In genomic region chr3R:21152856-21153278, dm6 we compare ENCODE assay signal across 1 fruit fly cellular context.
TF ChIP-seq lines count a peak whose summit lies in the region.

No protein-coding gene starts in this region.

TF ChIP-seq in whole organism, prepupa, 60 proteins besides CTCF, POLR2A, EP300 and RAD21 (continued from another document):
- TF ChIP-seq Hr38 (GFP tag; optimal IDR thresholded peaks at IDR 0.05; lab: Kevin White, UChicago) (no peak), CG8632 (GFP tag; optimal IDR thresholded peaks at IDR 0.05; lab: Kevin White, UChicago) (peak; percentile 75), Eip75B (GFP tag; optimal IDR thresholded peaks at IDR 0.05; lab: Kevin White, UChicago) (peak; percentile 40), Ets21C (GFP tag; optimal IDR thresholded peaks at IDR 0.05; lab: Kevin White, UChicago) (no peak), CG15336 (GFP tag; IDR thresholded peaks at IDR 0.05; lab: Robert Waterston, UW) (peak; percentile 95), CG6792 (GFP tag; optimal IDR thresholded peaks at IDR 0.05; lab: Kevin White, UChicago) (peak; percentile 51), Lpt (GFP tag; optimal IDR thresholded peaks at IDR 0.05; lab: Kevin White, UChicago) (peak; percentile 87), CG8319 (GFP tag; optimal IDR thresholded peaks at IDR 0.05; lab: Kevin White, UChicago) (peak; percentile 40), CG16779 (tag; optimal IDR thresholded peaks at IDR 0.05; lab: Kevin White, UChicago) (peak; percentile 96), topi (GFP tag; optimal IDR thresholded peaks at IDR 0.05; lab: Kevin White, UChicago) (peak; percentile 67), Hr4 (GFP tag; optimal IDR thresholded peaks at IDR 0.05; lab: Kevin White, UChicago) (peak; percentile 61), Sox102F (GFP tag; optimal IDR thresholded peaks at IDR 0.05; lab: Kevin White, UChicago) (peak; percentile 87), Eip78C (GFP tag; lab: Kevin White, UChicago) (peak; percentile 91), CG11902 (GFP tag; optimal IDR thresholded peaks at IDR 0.05; lab: Kevin White, UChicago) (no peak), spab (GFP tag; optimal IDR thresholded peaks at IDR 0.05; lab: Kevin White, UChicago) (peak; percentile 56), Eip93F (GFP tag; optimal IDR thresholded peaks at IDR 0.05; lab: Kevin White, UChicago) (peak; percentile 91), net (GFP tag; optimal IDR thresholded peaks at IDR 0.05; lab: Kevin White, UChicago) (peak; percentile 86), Ets96B (tag; optimal IDR thresholded peaks at IDR 0.05; lab: Kevin White, UChicago) (peak; percentile 76), Met (GFP tag; optimal IDR thresholded peaks at IDR 0.05; lab: Kevin White, UChicago) (peak; percentile 50), esn (GFP tag; optimal IDR thresholded peaks at IDR 0.05; lab: Kevin White, UChicago) (peak; percentile 59), CG10669 (GFP tag; optimal IDR thresholded peaks at IDR 0.05; lab: Kevin White, UChicago) (peak; percentile 76), Sox14 (GFP tag; optimal IDR thresholded peaks at IDR 0.05; lab: Kevin White, UChicago) (peak; percentile 47), CG1621 (tag; optimal IDR thresholded peaks at IDR 0.05; lab: Kevin White, UChicago) (peak; percentile 79), CG34406 (GFP tag; optimal IDR thresholded peaks at IDR 0.05; lab: Kevin White, UChicago) (peak; percentile 84), acj6 (GFP tag; optimal IDR thresholded peaks at IDR 0.05; lab: Kevin White, UChicago) (peak; percentile 35), CG4318 (GFP tag; optimal IDR thresholded peaks at IDR 0.05; lab: Kevin White, UChicago) (no peak), lz (GFP tag; optimal IDR thresholded peaks at IDR 0.05; lab: Kevin White, UChicago) (no peak), CG6808 (GFP tag; optimal IDR thresholded peaks at IDR 0.05; lab: Kevin White, UChicago) (peak; percentile 93), fd59A (GFP tag; optimal IDR thresholded peaks at IDR 0.05; lab: Kevin White, UChicago) (peak; percentile 17), fd85E (GFP tag; optimal IDR thresholded peaks at IDR 0.05; lab: Kevin White, UChicago) (peak; percentile 79), OdsH (GFP tag; optimal IDR thresholded peaks at IDR 0.05; lab: Kevin White, UChicago) (peak; percentile 39), CG31627 (GFP tag; optimal IDR thresholded peaks at IDR 0.05; lab: Kevin White, UChicago) (no peak), CG6276 (GFP tag; optimal IDR thresholded peaks at IDR 0.05; lab: Kevin White, UChicago) (peak; percentile 98), achi (GFP tag; optimal IDR thresholded peaks at IDR 0.05; lab: Kevin White, UChicago) (peak; percentile 71), eg (GFP tag; IDR thresholded peaks at IDR 0.05; lab: Robert Waterston, UW) (peak; percentile 95), CG7368 (GFP tag; optimal IDR thresholded peaks at IDR 0.05; lab: Kevin White, UChicago) (peak; percentile 73), CG8119 (GFP tag; IDR thresholded peaks at IDR 0.05; lab: Robert Waterston, UW) (peak; percentile 94), CG3919 (GFP tag; optimal IDR thresholded peaks at IDR 0.05; lab: Kevin White, UChicago) (peak; percentile 77)
